Fruit fly (Drosophila melanogaster) whole organism, embryonic: ENCODE results near the gene CG32102.

Experiments
- CG10147 ChIP-seq: fragments of 200-800 bp; sonication (Bioruptor generic); optimal IDR thresholded peaks from 2 replicates; lab custom pipeline; 2019; ENCODE audit warnings: missing biosample characterization, mild to moderate bottlenecking, missing genetic modification characterization, moderate library complexity
- CG10431 ChIP-seq: fragments of 200-800 bp; sonication (Bioruptor generic); optimal IDR thresholded peaks from 3 replicates; lab custom pipeline; 2018; ENCODE audit warnings: missing biosample characterization, mild to moderate bottlenecking, missing genetic modification characterization
- CG10979 ChIP-seq: fragments of 200-800 bp; sonication (Bioruptor generic); optimal IDR thresholded peaks from 2 replicates; lab custom pipeline; 2018; ENCODE audit warnings: missing biosample characterization, mild to moderate bottlenecking, missing genetic modification characterization, moderate library complexity
- CG12104 ChIP-seq: fragments of 200-800 bp; sonication (Bioruptor generic); optimal IDR thresholded peaks from 3 replicates; lab custom pipeline; 2016; ENCODE audit warnings: missing biosample characterization, missing genetic modification characterization
- Fer3 ChIP-seq: fragments of 200-800 bp; sonication (Bioruptor generic); optimal IDR thresholded peaks from 2 replicates; lab custom pipeline; 2018; ENCODE audit warnings: missing biosample characterization, mild to moderate bottlenecking, missing genetic modification characterization, moderate library complexity
- Side ChIP-seq: fragments of 200-800 bp; sonication (Bioruptor generic); optimal IDR thresholded peaks from 2 replicates; lab custom pipeline; 2016; ENCODE audit warnings: missing biosample characterization, missing genetic modification characterization
- amos ChIP-seq: fragments of 200-800 bp; sonication (Bioruptor generic); IDR thresholded peaks from 2 replicates; pipeline ENCODE4 v1.3.6; 2022; ENCODE audit warnings: missing biosample characterization, missing genetic modification characterization; ENCODE audit not compliant: partially characterized antibody
- corto ChIP-seq: fragments of 200-800 bp; sonication (Bioruptor generic); optimal IDR thresholded peaks from 2 replicates; lab custom pipeline; 2016; ENCODE audit warnings: missing biosample characterization, mild to moderate bottlenecking, missing genetic modification characterization, moderate library complexity
- lola ChIP-seq, 3 experiments: fragments of >200 bp in 2 of 3; fragments of 200-800 bp in 1 of 3; sonication (Bioruptor generic) in 1 of 3; optimal IDR thresholded peaks; 2 replicates each; lab custom pipeline; 2017 to 2019; ENCODE audit warnings: missing biosample characterization in 3 of 3, missing genetic modification characterization in 3 of 3, mild to moderate bottlenecking in 1 of 3, moderate library complexity in 1 of 3
- pfk ChIP-seq: fragments of 200-800 bp; sonication (Bioruptor generic); optimal IDR thresholded peaks from 2 replicates; lab custom pipeline; 2018; ENCODE audit warnings: missing biosample characterization, mild to moderate bottlenecking, missing genetic modification characterization, moderate library complexity
- salm ChIP-seq: fragments of 200-800 bp; sonication (Bioruptor generic); optimal IDR thresholded peaks from 2 replicates; lab custom pipeline; 2018; ENCODE audit warnings: missing biosample characterization, mild to moderate bottlenecking, missing genetic modification characterization
- twi ChIP-seq: fragments of 200-800 bp; optimal IDR thresholded peaks from 2 replicates; lab custom pipeline; 2019; ENCODE audit warnings: missing biosample characterization, mild to moderate bottlenecking, missing genetic modification characterization, moderate library complexity

dm6 chr3L:12453529-12453928 lies 16.1 kb downstream of the CG32102 start:
- peak; percentile 42 for TF ChIP-seq CG10979 (tag; lab: Kevin White, UChicago)
- no peak for TF ChIP-seq CG10147 (GFP tag; lab: Kevin White, UChicago)
- no peak for TF ChIP-seq Side (GFP tag; lab: Kevin White, UChicago)
- TF ChIP-seq CG12104 (GFP tag; lab: Kevin White, UChicago): no peak
- TF ChIP-seq corto: no peak
- TF ChIP-seq pfk (GFP tag; lab: Kevin White, UChicago): no peak
- TF ChIP-seq salm (tag; lab: Kevin White, UChicago): no peak
- no peak for TF ChIP-seq CG10431 (GFP tag; lab: Kevin White, UChicago)
- no peak for TF ChIP-seq twi (tag; lab: Kevin White, UChicago)
- no peak for TF ChIP-seq amos (GFP tag; lab: Robert Waterston, UW)
- no peak for TF ChIP-seq Fer3 (tag; lab: Kevin White, UChicago)
- TF ChIP-seq lola (GFP tag; optimal IDR thresholded peaks at IDR 0.05; lab: Kevin White, UChicago): peak in 1 of 3 experiments; percentile 51
